Worm (Caenorhabditis elegans) whole organism, L1 larva: ENCODE measurements around the gene Y4C6B.1.
A peak's percentile ranks its signal among the peaks of the same experiment; 100 is the strongest.

ENCODE experiments used
- C04F5.9 ChIP-seq: sonication (generic microtip); optimal IDR thresholded peaks from 2 replicates; lab custom pipeline; 2016; ENCODE audit warnings: missing genetic modification characterization, missing compliant biosample characterization
- C16A3.4 ChIP-seq: fragments of 150-350 bp; optimal IDR thresholded peaks from 2 replicates; lab custom pipeline; 2014; ENCODE audit warnings: missing biosample characterization, missing genetic modification characterization
- Y116A8C.19 ChIP-seq: sonication (generic microtip); optimal IDR thresholded peaks from 2 replicates; lab custom pipeline; 2016; ENCODE audit warnings: missing compliant biosample characterization, missing genetic modification characterization, borderline replicate concordance
- ama-1 ChIP-seq: fragments of 150-350 bp; optimal IDR thresholded peaks from 2 replicates; lab custom pipeline; 2014
- blmp-1 ChIP-seq: fragments of 150-350 bp; optimal IDR thresholded peaks from 2 replicates; lab custom pipeline; 2014; ENCODE audit warnings: missing biosample characterization, missing genetic modification characterization
- ceh-63 ChIP-seq: fragments of 200-800 bp; sonication (Bioruptor generic); optimal IDR thresholded peaks from 2 replicates; lab custom pipeline; 2018; ENCODE audit warnings: mild to moderate bottlenecking, missing genetic modification characterization, missing compliant biosample characterization
- ceh-8 ChIP-seq: fragments of 200-800 bp; sonication (Bioruptor generic); optimal IDR thresholded peaks from 2 replicates; lab custom pipeline; 2018; ENCODE audit warnings: mild to moderate bottlenecking, missing genetic modification characterization, moderate library complexity, missing compliant biosample characterization
- ceh-82 ChIP-seq, 3 experiments: fragments of 150-350 bp in 1 of 3; sonication (generic microtip) in 2 of 3; optimal IDR thresholded peaks; 2 replicates each; lab custom pipeline; 2014 to 2017; ENCODE audit warnings: missing biosample characterization in 3 of 3, missing genetic modification characterization in 3 of 3
- ceh-88 ChIP-seq: fragments of 200-800 bp; sonication (Bioruptor generic); IDR thresholded peaks from 2 replicates; pipeline ENCODE4 v1.3.6; 2022; ENCODE audit warnings: missing genetic modification characterization, missing compliant biosample characterization
- ceh-90 ChIP-seq: sonication (generic microtip); optimal IDR thresholded peaks from 2 replicates; lab custom pipeline; 2016; ENCODE audit warnings: missing genetic modification characterization, missing compliant biosample characterization
- dpl-1 ChIP-seq, 3 experiments: fragments of 150-350 bp in 2 of 3; sonication (generic microtip) in 1 of 3; optimal IDR thresholded peaks; 2 replicates each; lab custom pipeline; 2014 to 2017; ENCODE audit warnings: missing biosample characterization in 3 of 3, missing genetic modification characterization in 3 of 3, missing genetic modification reagents in 3 of 3
- dsc-1 ChIP-seq: sonication (generic microtip); optimal IDR thresholded peaks from 2 replicates; lab custom pipeline; 2016; ENCODE audit warnings: mild to moderate bottlenecking, missing genetic modification characterization, missing compliant biosample characterization
- efl-3 ChIP-seq: fragments of 200-800 bp; sonication (Bioruptor generic); optimal IDR thresholded peaks from 2 replicates; lab custom pipeline; 2018; ENCODE audit warnings: mild to moderate bottlenecking, missing genetic modification characterization, missing compliant biosample characterization
- egl-13 ChIP-seq: sonication (generic microtip); optimal IDR thresholded peaks from 2 replicates; lab custom pipeline; 2016; ENCODE audit warnings: missing genotype, missing genetic modification reagents, missing genetic modification characterization, missing compliant biosample characterization
- egl-27 ChIP-seq, 2 experiments: fragments of 150-350 bp in 1 of 2; sonication (generic microtip); optimal IDR thresholded peaks; 3 replicates each; lab custom pipeline; 2017 to 2018; ENCODE audit warnings: missing biosample characterization in 2 of 2, missing genetic modification characterization in 2 of 2, missing genetic modification reagents in 2 of 2
- elt-2 ChIP-seq: sonication (generic microtip); optimal IDR thresholded peaks from 2 replicates; lab custom pipeline; 2016; ENCODE audit warnings: missing genetic modification characterization, mild to moderate bottlenecking, inconsistent platforms, missing compliant biosample characterization, missing genetic modification reagents
- fkh-4 ChIP-seq: sonication (generic microtip); optimal IDR thresholded peaks from 2 replicates; lab custom pipeline; 2016; ENCODE audit warnings: missing compliant biosample characterization, missing genetic modification characterization, borderline replicate concordance
- fos-1 ChIP-seq: fragments of 150-350 bp; optimal IDR thresholded peaks from 2 replicates; lab custom pipeline; 2014; ENCODE audit warnings: missing biosample characterization, missing genetic modification characterization
- grh-1 ChIP-seq: fragments of 200-800 bp; sonication (Bioruptor generic); IDR thresholded peaks from 2 replicates; pipeline ENCODE4 v1.3.6; 2022; ENCODE audit warnings: missing genetic modification reagents, missing genetic modification characterization, missing compliant biosample characterization
- hlh-4 ChIP-seq: sonication (generic microtip); optimal IDR thresholded peaks from 2 replicates; lab custom pipeline; 2016; ENCODE audit warnings: mild to moderate bottlenecking, missing genetic modification characterization, missing compliant biosample characterization
- hpl-2 ChIP-seq: fragments of 150-350 bp; optimal IDR thresholded peaks from 2 replicates; lab custom pipeline; 2014; ENCODE audit warnings: missing biosample characterization, missing genetic modification reagents, missing genetic modification characterization
- isw-1 ChIP-seq: fragments of 200-800 bp; sonication (Bioruptor generic); IDR thresholded peaks from 2 replicates; pipeline ENCODE4 v1.3.6; 2022; ENCODE audit warnings: missing genetic modification characterization, missing compliant biosample characterization
- jun-1 ChIP-seq: fragments of 150-350 bp; optimal IDR thresholded peaks from 2 replicates; lab custom pipeline; 2014; ENCODE audit warnings: missing biosample characterization, missing genetic modification reagents, missing genetic modification characterization
- lin-13 ChIP-seq: fragments of 150-350 bp; optimal IDR thresholded peaks from 2 replicates; lab custom pipeline; 2014; ENCODE audit warnings: missing biosample characterization, missing genetic modification reagents, missing genetic modification characterization
- lin-14 ChIP-seq: fragments of 200-800 bp; sonication (Bioruptor generic); optimal IDR thresholded peaks from 2 replicates; lab custom pipeline; 2018; ENCODE audit warnings: mild to moderate bottlenecking, missing genetic modification characterization, moderate library complexity, missing compliant biosample characterization
- lin-15B ChIP-seq: fragments of 150-350 bp; sonication (generic microtip); optimal IDR thresholded peaks from 3 replicates; lab custom pipeline; 2014; ENCODE audit warnings: missing biosample characterization, missing genetic modification characterization
- lin-39 ChIP-seq: fragments of 150-350 bp; optimal IDR thresholded peaks from 2 replicates; lab custom pipeline; 2014; ENCODE audit warnings: missing biosample characterization, missing genetic modification reagents, missing genetic modification characterization
- mab-9 ChIP-seq: fragments of 200-800 bp; sonication (Bioruptor generic); IDR thresholded peaks from 2 replicates; pipeline ENCODE4 v1.3.6; 2022; ENCODE audit warnings: missing genetic modification reagents, missing genetic modification characterization, missing compliant biosample characterization
- mdl-1 ChIP-seq, 2 experiments: fragments of 150-350 bp; optimal IDR thresholded peaks; 2 replicates each; lab custom pipeline; 2014 to 2017; ENCODE audit warnings: missing biosample characterization in 2 of 2, missing genetic modification characterization in 2 of 2, inconsistent platforms in 1 of 2
- mef-2 ChIP-seq: fragments of 150-350 bp; optimal IDR thresholded peaks from 2 replicates; lab custom pipeline; 2014; ENCODE audit warnings: missing biosample characterization, missing genetic modification characterization
- nhr-11 ChIP-seq: fragments of 150-350 bp; optimal IDR thresholded peaks from 2 replicates; lab custom pipeline; 2014; ENCODE audit warnings: missing biosample characterization, missing genetic modification characterization
- nhr-12 ChIP-seq: sonication (generic microtip); optimal IDR thresholded peaks from 2 replicates; lab custom pipeline; 2017; ENCODE audit warnings: missing biosample characterization, missing genetic modification characterization
- nhr-237 ChIP-seq: fragments of 150-350 bp; optimal IDR thresholded peaks from 2 replicates; lab custom pipeline; 2014; ENCODE audit warnings: missing biosample characterization, missing genetic modification characterization
- nhr-28 ChIP-seq: fragments of 150-350 bp; optimal IDR thresholded peaks from 2 replicates; lab custom pipeline; 2014; ENCODE audit warnings: missing biosample characterization, missing genetic modification characterization
- nhr-47 ChIP-seq: sonication (generic microtip); optimal IDR thresholded peaks from 2 replicates; lab custom pipeline; 2016; ENCODE audit warnings: mild to moderate bottlenecking, missing genetic modification characterization, moderate library complexity, missing compliant biosample characterization
- nhr-71 ChIP-seq: sonication (generic microtip); optimal IDR thresholded peaks from 2 replicates; lab custom pipeline; 2016; ENCODE audit warnings: mild to moderate bottlenecking, missing genetic modification characterization, moderate library complexity, missing compliant biosample characterization
- nhr-76 ChIP-seq: sonication (generic microtip); optimal IDR thresholded peaks from 2 replicates; lab custom pipeline; 2017; ENCODE audit warnings: missing biosample characterization, missing genetic modification characterization
- nhr-77 ChIP-seq: fragments of 150-350 bp; optimal IDR thresholded peaks from 2 replicates; lab custom pipeline; 2014; ENCODE audit warnings: missing biosample characterization, missing genetic modification characterization
- nhr-84 ChIP-seq: sonication (generic microtip); optimal IDR thresholded peaks from 2 replicates; lab custom pipeline; 2017; ENCODE audit warnings: missing biosample characterization, missing genetic modification characterization
- nhr-85 ChIP-seq: sonication (generic microtip); peaks from one replicate; lab custom pipeline; 2016; ENCODE audit warnings: missing genetic modification characterization, inconsistent platforms, missing compliant biosample characterization
- nhr-90 ChIP-seq: sonication (generic microtip); optimal IDR thresholded peaks from 2 replicates; lab custom pipeline; 2016; ENCODE audit warnings: mild to moderate bottlenecking, missing genetic modification characterization, missing compliant biosample characterization; ENCODE audit not compliant: poor library complexity
- pax-3 ChIP-seq: fragments of 200-800 bp; sonication (Bioruptor generic); optimal IDR thresholded peaks from 2 replicates; lab custom pipeline; 2018; ENCODE audit warnings: mild to moderate bottlenecking, missing genetic modification characterization, moderate library complexity, missing compliant biosample characterization
- rnt-1 ChIP-seq: sonication (generic microtip); optimal IDR thresholded peaks from 2 replicates; lab custom pipeline; 2016; ENCODE audit warnings: mild to moderate bottlenecking, missing genetic modification characterization, moderate library complexity, missing compliant biosample characterization
- skn-1 ChIP-seq: fragments of 150-350 bp; optimal IDR thresholded peaks from 2 replicates; lab custom pipeline; 2014; ENCODE audit warnings: missing biosample characterization, missing genetic modification characterization
- snpc-4 ChIP-seq: fragments of 150-350 bp; optimal IDR thresholded peaks from 2 replicates; lab custom pipeline; 2014; ENCODE audit warnings: missing biosample characterization, missing genetic modification characterization
- snu-23 ChIP-seq: sonication (generic microtip); optimal IDR thresholded peaks from 2 replicates; lab custom pipeline; 2016; ENCODE audit warnings: missing genetic modification characterization, missing compliant biosample characterization
- swsn-7 ChIP-seq: sonication (generic microtip); optimal IDR thresholded peaks from 2 replicates; lab custom pipeline; 2016; ENCODE audit warnings: missing genetic modification characterization, missing compliant biosample characterization
- tlp-1 ChIP-seq: fragments of 150-350 bp; optimal IDR thresholded peaks from 2 replicates; lab custom pipeline; 2014; ENCODE audit warnings: missing biosample characterization, missing genetic modification characterization
- unc-130 ChIP-seq: fragments of 150-350 bp; optimal IDR thresholded peaks from 2 replicates; lab custom pipeline; 2017; ENCODE audit warnings: missing biosample characterization, missing genetic modification characterization, inconsistent platforms
- xbp-1 ChIP-seq: sonication (generic microtip); optimal IDR thresholded peaks from 2 replicates; lab custom pipeline; 2016; ENCODE audit warnings: missing genetic modification characterization, missing compliant biosample characterization
- zag-1 ChIP-seq: fragments of 150-350 bp; optimal IDR thresholded peaks from 2 replicates; lab custom pipeline; 2014; ENCODE audit warnings: missing biosample characterization, missing genetic modification characterization
- ztf-11 ChIP-seq, 2 experiments: sonication (generic microtip); optimal IDR thresholded peaks; 2 replicates each; lab custom pipeline; 2016 to 2017; ENCODE audit warnings: missing genetic modification characterization in 2 of 2, missing biosample characterization in 1 of 2, missing compliant biosample characterization in 1 of 2
- ztf-4 ChIP-seq: fragments of 150-350 bp; optimal IDR thresholded peaks from 2 replicates; lab custom pipeline; 2014; ENCODE audit warnings: missing biosample characterization, missing genetic modification characterization

Gene Y4C6B.1

ce11 chrIV:5394687-5395086, 40.4 kb downstream of the Y4C6B.1 start, which contains the start of the genes perm-3 and swsn-6 (continued):
- TF ChIP-seq egl-13 (peak; percentile 77), nhr-47 (tag; lab: Kevin White, UChicago) (peak; percentile 91), hlh-4 (tag; lab: Kevin White, UChicago) (no peak), hpl-2 (peak; percentile 17), ceh-8 (GFP tag; lab: Kevin White, UChicago) (peak; percentile 57), lin-39 (tag; lab: Kevin White, UChicago) (peak; percentile 87), ztf-4 (tag; lab: Kevin White, UChicago) (peak; percentile 61), mdl-1 (tag; optimal IDR thresholded peaks at IDR 0.05; lab: Kevin White, UChicago) (peak in 1 of 2 experiments; percentile 52), isw-1 (GFP tag; lab: Robert Waterston, UW) (peak; percentile 76), dpl-1 (GFP tag; optimal IDR thresholded peaks at IDR 0.05; lab: Kevin White, UChicago) (peak; percentile 78 to 84 (median 84)), ceh-82 (tag; optimal IDR thresholded peaks at IDR 0.05; lab: Kevin White, UChicago) (peak; percentile 72 to 93 (median 85)), pax-3 (peak; percentile 38), nhr-90 (tag; lab: Kevin White, UChicago) (peak; percentile 82), unc-130 (peak; percentile 86), nhr-28 (tag; lab: Kevin White, UChicago) (no peak), dsc-1 (tag; lab: Kevin White, UChicago) (peak; percentile 83), nhr-77 (tag; lab: Kevin White, UChicago) (peak; percentile 48), mab-9 (GFP tag; lab: Robert Waterston, UW) (peak; percentile 39; the same call in 1 of the 2 replicates), swsn-7 (tag; lab: Kevin White, UChicago) (peak; percentile 90), nhr-237 (no peak), efl-3 (GFP tag; lab: Kevin White, UChicago) (no peak), nhr-71 (tag; lab: Kevin White, UChicago) (peak; percentile 90), grh-1 (GFP tag; lab: Robert Waterston, UW) (peak; percentile 71), nhr-76 (tag; lab: Kevin White, UChicago) (no peak), blmp-1 (tag; lab: Kevin White, UChicago) (peak; percentile 53), Y116A8C.19 (no peak), snpc-4 (peak; percentile 81), nhr-12 (tag; lab: Kevin White, UChicago) (no peak), zag-1 (tag; lab: Kevin White, UChicago) (no peak), nhr-11 (peak; percentile 31), snu-23 (GFP tag; lab: Kevin White, UChicago) (peak; percentile 89), ceh-88 (GFP tag; lab: Robert Waterston, UW) (peak; percentile 19; the same call in 1 of the 2 replicates), nhr-85 (tag; lab: Kevin White, UChicago) (peak; percentile 85), nhr-84 (no peak), elt-2 (peak; percentile 49), ztf-11 (tag; optimal IDR thresholded peaks at IDR 0.05; lab: Kevin White, UChicago) (peak in 1 of 2 experiments; percentile 39), ceh-90 (tag; lab: Kevin White, UChicago) (no peak), C04F5.9 (tag; lab: Kevin White, UChicago) (peak; percentile 25), xbp-1 (tag; lab: Kevin White, UChicago) (peak; percentile 83), lin-13 (GFP tag; lab: Kevin White, UChicago) (peak; percentile 64), fos-1 (tag; lab: Kevin White, UChicago) (peak; percentile 31)

- no peak for TF ChIP-seq hpl-2
- TF ChIP-seq egl-27 (tag; optimal IDR thresholded peaks at IDR 0.05; lab: Kevin White, UChicago) = no peak
- no peak for TF ChIP-seq ztf-11 (tag; optimal IDR thresholded peaks at IDR 0.05; lab: Kevin White, UChicago)
- TF ChIP-seq lin-15B = no peak
- TF ChIP-seq jun-1 (tag; lab: Kevin White, UChicago) = no peak
- no peak for TF ChIP-seq C16A3.4 (tag; lab: Kevin White, UChicago)
- TF ChIP-seq ama-1 (lab: Kevin White, UChicago) = no peak
- TF ChIP-seq fkh-4 = no peak
- TF ChIP-seq rnt-1 (tag; lab: Kevin White, UChicago) = no peak
- TF ChIP-seq nhr-76 (tag; lab: Kevin White, UChicago) = no peak
- TF ChIP-seq nhr-47 (tag; lab: Kevin White, UChicago) = no peak
- TF ChIP-seq tlp-1 (tag; lab: Kevin White, UChicago) = no peak
- no peak for TF ChIP-seq ceh-90 (tag; lab: Kevin White, UChicago)
- TF ChIP-seq nhr-84 = no peak
- TF ChIP-seq lin-14 = no peak
- no peak for TF ChIP-seq ceh-63 (GFP tag; lab: Kevin White, UChicago)
- TF ChIP-seq skn-1 (tag; lab: Kevin White, UChicago) = no peak
- no peak for TF ChIP-seq mef-2 (tag; lab: Kevin White, UChicago)
Measured at ce11 chrIV:5396769-5397168, 42.5 kb downstream of the Y4C6B.1 start, which contains the start of gene ZK616.3. Gene ZK616.3, plus strand, starts transcription at chrIV:5397069.
